Worm (Caenorhabditis elegans): Measurements from ENCODE around the gene srx-63.

The srx-63 gene

ce11 chrV:3912472-3912871 is 19.0 kb upstream of the srx-63 start, which contains the start of gene srx-68:
Gene srx-68, plus strand, starts transcription at chrV:3912772.
- no peak for TF ChIP-seq daf-12 (tag; optimal IDR thresholded peaks at IDR 0.05)
- no peak for TF ChIP-seq fkh-10 (GFP tag; optimal IDR thresholded peaks at IDR 0.05)
- TF ChIP-seq elt-3 (tag; optimal IDR thresholded peaks at IDR 0.05) = no peak
- no peak for TF ChIP-seq fkh-2 (tag; optimal IDR thresholded peaks at IDR 0.05)
- no peak for TF ChIP-seq nfya-1 (tag; optimal IDR thresholded peaks at IDR 0.05; ENCODE audit: insufficient read depth)
- TF ChIP-seq ZK546.5 (tag; optimal IDR thresholded peaks at IDR 0.05) = no peak
- TF ChIP-seq fos-1 (tag; optimal IDR thresholded peaks at IDR 0.05) = no peak
- no peak for TF ChIP-seq snpc-4 (tag; optimal IDR thresholded peaks at IDR 0.05)
- no peak for TF ChIP-seq lsy-12 (tag; optimal IDR thresholded peaks at IDR 0.05)
- no peak for TF ChIP-seq nhr-67 (tag; optimal IDR thresholded peaks at IDR 0.05)
- no peak for TF ChIP-seq nhr-237 (tag; optimal IDR thresholded peaks at IDR 0.05)
- TF ChIP-seq nhr-77 (tag; optimal IDR thresholded peaks at IDR 0.05) = no peak
- TF ChIP-seq lin-15B (tag; optimal IDR thresholded peaks at IDR 0.05) = no peak
- TF ChIP-seq ceh-28 (tag; optimal IDR thresholded peaks at IDR 0.05) = no peak
- TF ChIP-seq aly-2 (tag; optimal IDR thresholded peaks at IDR 0.05) = no peak
- no peak for TF ChIP-seq mml-1 (tag; optimal IDR thresholded peaks at IDR 0.05)
- TF ChIP-seq tbx-2 (tag; optimal IDR thresholded peaks at IDR 0.05) = no peak

ce11 chrV:3913131-3913530 is 18.3 kb upstream of the srx-63 start:
- TF ChIP-seq nhr-11 (tag; optimal IDR thresholded peaks at IDR 0.05) (no peak), nhr-43 (tag; optimal IDR thresholded peaks at IDR 0.05; ENCODE audit: poor library complexity, severe bottlenecking) (no peak), lsy-12 (tag; optimal IDR thresholded peaks at IDR 0.05) (no peak), nhr-76 (tag; optimal IDR thresholded peaks at IDR 0.05) (no peak), ceh-9 (tag; optimal IDR thresholded peaks at IDR 0.05) (no peak), nhr-12 (tag; optimal IDR thresholded peaks at IDR 0.05) (no peak)

- TF ChIP-seq nhr-12 (tag; optimal IDR thresholded peaks at IDR 0.05) (no peak), nhr-77 (tag; optimal IDR thresholded peaks at IDR 0.05) (no peak), snpc-4 (tag; optimal IDR thresholded peaks at IDR 0.05) (no peak)
These were observed 14.9 kb upstream of the srx-63 start, which contains the start of gene srx-67 for ce11 chrV:3916480-3916879. Gene srx-67, plus strand, starts transcription at chrV:3916780.

DNA sequence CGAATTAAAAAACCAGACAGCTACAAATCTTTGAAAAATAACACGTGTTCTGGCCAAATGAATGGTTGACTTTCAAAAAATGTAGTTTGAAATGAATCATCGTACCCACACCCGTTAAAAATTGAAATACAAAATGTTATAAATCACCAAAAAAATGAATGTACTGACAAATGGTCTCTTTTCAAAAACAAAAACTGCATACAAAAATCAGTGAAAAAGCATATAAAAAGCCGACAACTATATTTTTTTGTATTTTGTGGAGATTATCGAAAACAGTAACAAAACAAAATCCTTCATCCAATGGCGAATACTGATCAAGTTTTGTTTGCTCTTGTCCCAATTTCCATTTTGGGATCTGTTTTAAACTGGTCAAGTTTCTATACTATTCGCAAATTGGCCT is 12.1 kb upstream of the srx-63 start, which contains the start of gene srx-66:
Gene srx-66 (plus strand): TSS at position 301 of the 400 bp plus-strand sequence.
- TF ChIP-seq lsy-12 (tag; optimal IDR thresholded peaks at IDR 0.05) (no peak), nhr-76 (tag; optimal IDR thresholded peaks at IDR 0.05) (no peak), ztf-4 (tag; optimal IDR thresholded peaks at IDR 0.05) (no peak), daf-12 (tag; optimal IDR thresholded peaks at IDR 0.05) (no peak)

ce11 chrV:3921635-3922034 is 9.8 kb upstream of the srx-63 start, which contains the start of gene srx-65:
Gene srx-65, plus strand, starts transcription at chrV:3921935.
- TF ChIP-seq lin-15B (tag; optimal IDR thresholded peaks at IDR 0.05) (no peak), nhr-28 (tag; optimal IDR thresholded peaks at IDR 0.05) (no peak), jun-1 (tag; optimal IDR thresholded peaks at IDR 0.05) (no peak), ZK546.5 (tag; optimal IDR thresholded peaks at IDR 0.05) (no peak), snpc-4 (tag; optimal IDR thresholded peaks at IDR 0.05) (no peak), pqm-1 (tag; optimal IDR thresholded peaks at IDR 0.05) (no peak), R02D3.7 (tag; optimal IDR thresholded peaks at IDR 0.05) (no peak)

ce11 chrV:3922547-3922946 is 8.9 kb upstream of the srx-63 start:
- TF ChIP-seq fkh-2 (tag; optimal IDR thresholded peaks at IDR 0.05) (no peak), fkh-10 (GFP tag; optimal IDR thresholded peaks at IDR 0.05) (no peak), ztf-11 (tag; optimal IDR thresholded peaks at IDR 0.05) (no peak), aly-2 (tag; optimal IDR thresholded peaks at IDR 0.05) (no peak), elt-3 (tag; optimal IDR thresholded peaks at IDR 0.05) (no peak), ZK546.5 (tag; optimal IDR thresholded peaks at IDR 0.05) (no peak), egl-27 (tag; optimal IDR thresholded peaks at IDR 0.05) (no peak), nhr-28 (tag; optimal IDR thresholded peaks at IDR 0.05) (no peak), nhr-76 (tag; optimal IDR thresholded peaks at IDR 0.05) (no peak), lin-15B (tag; optimal IDR thresholded peaks at IDR 0.05) (no peak), nhr-12 (tag; optimal IDR thresholded peaks at IDR 0.05) (no peak), nhr-67 (tag; optimal IDR thresholded peaks at IDR 0.05) (no peak), eor-1 (tag; optimal IDR thresholded peaks at IDR 0.05) (no peak), lin-39 (tag; optimal IDR thresholded peaks at IDR 0.05) (no peak), nhr-11 (tag; optimal IDR thresholded peaks at IDR 0.05) (no peak), ceh-16 (tag; optimal IDR thresholded peaks at IDR 0.05) (no peak), nhr-43 (tag; optimal IDR thresholded peaks at IDR 0.05; ENCODE audit: poor library complexity, severe bottlenecking) (no peak)
